Worm (Caenorhabditis elegans): Measurements from ENCODE around the gene K12H4.3.

DNA sequence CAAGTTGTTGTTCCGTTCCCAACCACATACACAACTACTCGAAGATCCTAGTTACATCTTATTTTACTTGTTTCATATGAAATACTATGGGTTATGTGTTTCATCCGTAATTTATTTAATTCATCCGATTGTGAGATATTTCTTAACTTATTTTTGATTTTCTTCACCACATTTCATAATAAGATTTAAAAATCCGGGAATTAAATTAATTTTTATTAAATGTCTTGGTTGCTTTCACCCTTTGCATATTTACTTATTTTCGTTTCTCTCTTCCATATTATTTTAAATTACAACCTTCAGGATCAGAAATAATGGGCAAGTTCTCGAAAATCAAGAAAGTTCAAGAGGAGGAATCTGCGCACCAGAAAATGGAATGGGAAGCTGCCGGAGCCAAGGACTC is at the start of gene K12H4.3:
- TF ChIP-seq him-1 (tag; optimal IDR thresholded peaks at IDR 0.05) (no peak), dao-5 (tag; optimal IDR thresholded peaks at IDR 0.05) (no peak)
